Worm (Caenorhabditis elegans): Measurements from ENCODE around the gene bcmo-1.

- TF ChIP-seq let-607 (tag; optimal IDR thresholded peaks at IDR 0.05) (no peak), fkh-3 (tag; optimal IDR thresholded peaks at IDR 0.05) (no peak), K11D2.4 (GFP tag; IDR thresholded peaks at IDR 0.05) (no peak), pbrm-1 (GFP tag; IDR thresholded peaks at IDR 0.05) (no peak), ztf-22 (GFP tag; optimal IDR thresholded peaks at IDR 0.05) (no peak), F10E7.11 (tag; optimal IDR thresholded peaks at IDR 0.05) (no peak), snpc-1.1 (tag; optimal IDR thresholded peaks at IDR 0.05; ENCODE audit: insufficient read depth) (no peak), F37B4.10 (GFP tag; IDR thresholded peaks at IDR 0.05) (no peak), dpl-1 (GFP tag; optimal IDR thresholded peaks at IDR 0.05) (no peak), ama-1 (optimal IDR thresholded peaks at IDR 0.05) (no peak), ama-1 (GFP tag; optimal IDR thresholded peaks at IDR 0.05) (no peak), unc-130 (GFP tag; optimal IDR thresholded peaks at IDR 0.05) (no peak), madf-10 (tag; optimal IDR thresholded peaks at IDR 0.05) (no peak), lsl-1 (GFP tag; optimal IDR thresholded peaks at IDR 0.05) (no peak), F22D6.2 (tag; optimal IDR thresholded peaks at IDR 0.05) (no peak)
These were observed 12.0 kb upstream of the bcmo-1 start, which contains the start of gene Y46G5A.22 for ce11 chrII:12818488-12818887.
